Worm (Caenorhabditis elegans): ENCODE data around the gene Y37D8A.29.

The Y37D8A.29 gene

DNA sequence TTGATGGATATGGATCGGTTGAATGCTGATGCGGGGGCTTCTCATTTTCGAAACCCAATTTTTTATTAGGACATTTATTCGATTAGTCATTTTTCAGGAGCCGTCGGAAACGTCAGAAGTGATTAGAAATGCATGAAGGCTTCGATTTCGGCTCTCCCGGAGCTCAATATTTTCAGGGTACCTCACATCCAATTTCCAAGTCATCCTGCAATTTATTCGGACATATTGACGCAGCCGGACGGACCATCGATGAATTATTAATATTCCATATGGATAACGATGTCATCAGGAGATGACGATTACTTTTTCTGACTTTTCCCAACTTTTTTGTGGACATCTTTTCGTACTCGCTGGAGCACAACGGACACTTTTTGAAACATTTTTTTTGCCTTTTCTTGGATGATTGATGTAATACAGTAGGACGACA, 15.1 kb upstream of the Y37D8A.29 start (continued):
- TF ChIP-seq pha-4 (GFP tag; IDR thresholded peaks at IDR 0.05), result peak; percentile 53; the same call in 1 of the 2 replicates
- no peak for TF ChIP-seq pha-4 (tag; optimal IDR thresholded peaks at IDR 0.05)
- TF ChIP-seq nhr-111 (GFP tag; optimal IDR thresholded peaks at IDR 0.05), result no peak
- no peak for TF ChIP-seq sdz-12 (GFP tag; optimal IDR thresholded peaks at IDR 0.05)
- peak in 1 of 2 experiments; percentile 68 for TF ChIP-seq lsy-2 (tag; optimal IDR thresholded peaks at IDR 0.05)
- TF ChIP-seq T26A8.4 (GFP tag; IDR thresholded peaks at IDR 0.05), result peak; percentile 73
- peak; percentile 69 for TF ChIP-seq arid-1 (GFP tag; conservative IDR thresholded peaks at IDR 0.05)
- TF ChIP-seq zfp-3 (GFP tag; conservative IDR thresholded peaks at IDR 0.05), result no peak; the same call in 1 of the 2 replicates
- peak; percentile 1 for TF ChIP-seq mes-2 (tag; optimal IDR thresholded peaks at IDR 0.05; ENCODE audit: poor library complexity, severe bottlenecking)
- peak; percentile 8 for TF ChIP-seq hlh-11 (tag; optimal IDR thresholded peaks at IDR 0.05)
- TF ChIP-seq attf-4 (tag; optimal IDR thresholded peaks at IDR 0.05), result no peak
- TF ChIP-seq spr-1 (tag; optimal IDR thresholded peaks at IDR 0.05), result peak; percentile 64
- no peak for TF ChIP-seq ztf-7 (tag; optimal IDR thresholded peaks at IDR 0.05)
- TF ChIP-seq zfp-2 (tag; optimal IDR thresholded peaks at IDR 0.05), result no peak
- TF ChIP-seq daf-12 (tag; optimal IDR thresholded peaks at IDR 0.05), result no peak
- TF ChIP-seq nhr-77 (tag; optimal IDR thresholded peaks at IDR 0.05), result no peak
- no peak for TF ChIP-seq lin-1 (GFP tag; IDR thresholded peaks at IDR 0.05)
- TF ChIP-seq duxl-1 (tag; optimal IDR thresholded peaks at IDR 0.05; ENCODE audit: poor library complexity), result peak; percentile 66
- no peak for TF ChIP-seq skn-1 (tag; optimal IDR thresholded peaks at IDR 0.05)
- no peak for TF ChIP-seq lin-13 (GFP tag; optimal IDR thresholded peaks at IDR 0.05)
- TF ChIP-seq ces-1 (GFP tag; optimal IDR thresholded peaks at IDR 0.05), result no peak
- no peak for TF ChIP-seq nhr-48 (tag; optimal IDR thresholded peaks at IDR 0.05)
- peak; percentile 33; the same call in 1 of the 2 replicates for TF ChIP-seq mdt-29 (GFP tag; IDR thresholded peaks at IDR 0.05)
- no peak for TF ChIP-seq zip-11 (GFP tag; IDR thresholded peaks at IDR 0.05)
- TF ChIP-seq nhr-42 (GFP tag; IDR thresholded peaks at IDR 0.05), result no peak
- TF ChIP-seq ctbp-1 (GFP tag; IDR thresholded peaks at IDR 0.05), result 0 out of 2 replicates have a peak, but pooled peaks have one; percentile 34
- no peak for TF ChIP-seq fos-1 (tag; optimal IDR thresholded peaks at IDR 0.05)
- TF ChIP-seq lim-7 (GFP tag; IDR thresholded peaks at IDR 0.05), result no peak
- TF ChIP-seq nhr-102 (tag; optimal IDR thresholded peaks at IDR 0.05), result peak; percentile 78
- TF ChIP-seq ceh-28 (tag; optimal IDR thresholded peaks at IDR 0.05), result no peak
- TF ChIP-seq F26F4.8 (GFP tag; conservative IDR thresholded peaks at IDR 0.05), result no peak
- TF ChIP-seq nhr-41 (GFP tag; IDR thresholded peaks at IDR 0.05), result no peak
- no peak for TF ChIP-seq ceh-44 (GFP tag; IDR thresholded peaks at IDR 0.05)
- TF ChIP-seq pqm-1 (tag; optimal IDR thresholded peaks at IDR 0.05), result no peak
- TF ChIP-seq nhr-76 (tag; optimal IDR thresholded peaks at IDR 0.05), result no peak

DNA sequence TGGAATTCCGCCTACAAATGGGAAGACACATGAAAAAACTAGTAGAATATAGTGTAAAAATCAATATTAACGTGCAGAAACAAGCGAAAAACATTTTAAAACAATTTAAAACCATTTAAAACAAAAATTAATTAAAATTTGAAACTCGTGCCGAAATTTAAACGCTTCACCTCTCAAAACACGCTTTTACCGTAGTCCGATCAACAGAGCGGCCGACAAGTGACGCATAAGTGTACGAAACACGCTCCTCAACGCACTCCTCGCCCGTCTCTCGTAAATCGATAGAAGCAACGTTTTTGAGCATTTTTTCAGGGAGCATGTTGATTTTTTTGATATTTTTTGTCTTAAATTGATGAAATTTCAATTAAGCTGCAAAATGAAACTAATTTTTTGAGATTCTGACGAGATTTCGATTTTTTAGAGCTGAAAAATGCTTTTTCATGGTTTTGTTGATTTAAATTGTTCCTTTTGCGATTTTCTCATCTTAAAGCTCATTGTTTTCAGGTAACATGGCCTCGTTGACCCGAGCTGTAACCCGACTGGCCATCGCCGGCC, 13.6 kb upstream of the Y37D8A.29 start, which contains the start of gene cox-5A:
Gene cox-5A (plus strand): TSS at position 505 of the 555 bp plus-strand sequence.
- peak; percentile 100 for TF ChIP-seq dpl-1 (GFP tag; optimal IDR thresholded peaks at IDR 0.05)
- TF ChIP-seq nhr-237 (tag; optimal IDR thresholded peaks at IDR 0.05), result peak; percentile 66
- TF ChIP-seq sdz-12 (GFP tag; optimal IDR thresholded peaks at IDR 0.05), result peak; percentile 81
- peak; percentile 98 for TF ChIP-seq madf-9 (GFP tag; conservative IDR thresholded peaks at IDR 0.05)
- TF ChIP-seq ZK546.5 (tag; optimal IDR thresholded peaks at IDR 0.05), result peak in 1 of 2 experiments; percentile 76
- peak; percentile 98 for TF ChIP-seq nhr-42 (GFP tag; IDR thresholded peaks at IDR 0.05)
- peak; percentile 78 for TF ChIP-seq lir-3 (tag; optimal IDR thresholded peaks at IDR 0.05)
- TF ChIP-seq F26F4.8 (GFP tag; conservative IDR thresholded peaks at IDR 0.05), result no peak
- TF ChIP-seq F37D6.2 (tag; optimal IDR thresholded peaks at IDR 0.05), result peak; percentile 97
- TF ChIP-seq lin-38 (GFP tag; IDR thresholded peaks at IDR 0.05), result peak; percentile 96
- TF ChIP-seq D1046.2 (GFP tag; IDR thresholded peaks at IDR 0.05), result peak; percentile 92
- peak; percentile 99 for TF ChIP-seq hlh-11 (tag; optimal IDR thresholded peaks at IDR 0.05)
- peak; percentile 99 for TF ChIP-seq nhr-6 (tag; optimal IDR thresholded peaks at IDR 0.05)
- TF ChIP-seq nhr-41 (GFP tag; IDR thresholded peaks at IDR 0.05), result peak; percentile 91
- TF ChIP-seq daf-16 (GFP tag; optimal IDR thresholded peaks at IDR 0.05), result peak; percentile 86 to 94
- peak; percentile 81 for TF ChIP-seq daf-16 (tag; optimal IDR thresholded peaks at IDR 0.05)
- TF ChIP-seq cey-2 (tag; optimal IDR thresholded peaks at IDR 0.05; ENCODE audit: borderline replicate concordance, insufficient read depth), result peak; percentile 83
- peak; percentile 67 for TF ChIP-seq snpc-4 (tag; optimal IDR thresholded peaks at IDR 0.05)
- TF ChIP-seq lin-1 (GFP tag; IDR thresholded peaks at IDR 0.05), result peak; percentile 96
- peak; percentile 100 for TF ChIP-seq hmg-1.1 (GFP tag; IDR thresholded peaks at IDR 0.05)
- peak; percentile 88 for TF ChIP-seq skn-1 (tag; optimal IDR thresholded peaks at IDR 0.05)
- TF ChIP-seq dmd-8 (GFP tag; IDR thresholded peaks at IDR 0.05), result no peak
- peak; percentile 98 for TF ChIP-seq ctbp-1 (GFP tag; IDR thresholded peaks at IDR 0.05)
- TF ChIP-seq zfp-2 (tag; optimal IDR thresholded peaks at IDR 0.05), result peak; percentile 90
- TF ChIP-seq ceh-20 (GFP tag; IDR thresholded peaks at IDR 0.05), result peak; percentile 99
